Worm (Caenorhabditis elegans): ENCODE results near the gene mca-3.

The mca-3 gene

DNA sequence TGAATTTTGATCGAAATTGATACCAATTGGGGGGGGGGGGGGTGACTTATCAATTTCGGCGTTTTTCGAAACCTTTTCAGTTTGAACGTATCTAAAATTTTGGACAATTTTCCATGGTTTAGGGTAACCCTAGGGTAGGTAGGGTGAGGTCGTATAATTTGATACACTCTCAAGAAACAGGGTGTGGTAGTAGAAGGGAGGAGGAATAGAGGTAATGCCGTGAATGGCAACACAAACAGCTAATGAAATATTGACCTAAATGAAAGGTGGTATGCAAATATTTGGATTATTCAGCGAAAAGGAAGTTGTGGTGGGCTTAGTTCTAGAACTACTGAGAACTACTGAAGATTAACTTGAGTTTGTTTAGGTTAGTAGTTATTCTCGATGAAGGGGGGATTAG, 40.0 kb downstream of the mca-3 start:
- TF ChIP-seq pha-4 (tag; optimal IDR thresholded peaks at IDR 0.05) (no peak), nhr-12 (tag; optimal IDR thresholded peaks at IDR 0.05) (no peak), unc-120 (tag; optimal IDR thresholded peaks at IDR 0.05; ENCODE audit: poor library complexity, severe bottlenecking) (no peak), unc-39 (tag; optimal IDR thresholded peaks at IDR 0.05) (no peak), ceh-39 (tag; optimal IDR thresholded peaks at IDR 0.05) (no peak), lin-13 (tag; optimal IDR thresholded peaks at IDR 0.05) (no peak), ceh-83 (GFP tag; optimal IDR thresholded peaks at IDR 0.05) (no peak)

ce11 chrIV:3091112-3091511, 41.8 kb downstream of the mca-3 start:
- peak; percentile 45 for TF ChIP-seq ces-1 (GFP tag; optimal IDR thresholded peaks at IDR 0.05)
- TF ChIP-seq M03D4.4 (tag; optimal IDR thresholded peaks at IDR 0.05), result no peak
- no peak for TF ChIP-seq lin-32 (GFP tag; optimal IDR thresholded peaks at IDR 0.05)
- no peak for TF ChIP-seq nhr-28 (tag; optimal IDR thresholded peaks at IDR 0.05)
- TF ChIP-seq nhr-12 (tag; optimal IDR thresholded peaks at IDR 0.05), result no peak
- no peak for TF ChIP-seq mls-2 (tag; optimal IDR thresholded peaks at IDR 0.05)

ce11 chrIV:3089611-3090010, 43.3 kb downstream of the mca-3 start:
- TF ChIP-seq nhr-2 (tag; optimal IDR thresholded peaks at IDR 0.05) (no peak), cnd-1 (tag; optimal IDR thresholded peaks at IDR 0.05) (no peak), unc-39 (tag; optimal IDR thresholded peaks at IDR 0.05) (no peak), unc-62 (GFP tag; optimal IDR thresholded peaks at IDR 0.05) (no peak), ham-2 (GFP tag; optimal IDR thresholded peaks at IDR 0.05) (no peak), mab-5 (tag; optimal IDR thresholded peaks at IDR 0.05) (no peak), pha-4 (tag; optimal IDR thresholded peaks at IDR 0.05) (no peak), ceh-43 (GFP tag; optimal IDR thresholded peaks at IDR 0.05) (no peak), nhr-237 (tag; optimal IDR thresholded peaks at IDR 0.05) (no peak), bed-3 (GFP tag; optimal IDR thresholded peaks at IDR 0.05) (no peak), hlh-1 (tag; optimal IDR thresholded peaks at IDR 0.05) (no peak), tbx-8 (GFP tag; optimal IDR thresholded peaks at IDR 0.05) (no peak), ces-1 (GFP tag; optimal IDR thresholded peaks at IDR 0.05) (no peak), nhr-76 (tag; optimal IDR thresholded peaks at IDR 0.05) (no peak), nhr-12 (tag; optimal IDR thresholded peaks at IDR 0.05) (no peak), mep-1 (tag; optimal IDR thresholded peaks at IDR 0.05) (no peak), M03D4.4 (tag; optimal IDR thresholded peaks at IDR 0.05) (no peak), ceh-39 (tag; optimal IDR thresholded peaks at IDR 0.05) (no peak), zip-8 (tag; optimal IDR thresholded peaks at IDR 0.05) (no peak), elt-1 (tag; optimal IDR thresholded peaks at IDR 0.05; ENCODE audit: borderline replicate concordance, insufficient read depth) (no peak)

ce11 chrIV:3086825-3087224, 46.1 kb downstream of the mca-3 start, which contains the start of gene Y67D8C.9:
Gene Y67D8C.9 (minus strand): TSS chrIV:3086925.
- no peak for TF ChIP-seq mls-2 (tag; optimal IDR thresholded peaks at IDR 0.05)
- TF ChIP-seq ztf-11 (tag; optimal IDR thresholded peaks at IDR 0.05), result no peak
- no peak for TF ChIP-seq lsy-2 (tag; optimal IDR thresholded peaks at IDR 0.05)
- no peak for TF ChIP-seq ceh-43 (GFP tag; optimal IDR thresholded peaks at IDR 0.05)
- TF ChIP-seq ham-2 (GFP tag; optimal IDR thresholded peaks at IDR 0.05), result no peak
- TF ChIP-seq ceh-39 (tag; optimal IDR thresholded peaks at IDR 0.05), result no peak

ce11 chrIV:3076802-3077201, 56.1 kb downstream of the mca-3 start:
- TF ChIP-seq nhr-2 (tag; optimal IDR thresholded peaks at IDR 0.05), result no peak
- no peak for TF ChIP-seq ham-2 (GFP tag; optimal IDR thresholded peaks at IDR 0.05)
- TF ChIP-seq mab-5 (tag; optimal IDR thresholded peaks at IDR 0.05), result no peak
- TF ChIP-seq unc-39 (tag; optimal IDR thresholded peaks at IDR 0.05), result no peak
- no peak for TF ChIP-seq unc-62 (GFP tag; optimal IDR thresholded peaks at IDR 0.05)
- TF ChIP-seq bed-3 (GFP tag; optimal IDR thresholded peaks at IDR 0.05), result no peak
- TF ChIP-seq cnd-1 (tag; optimal IDR thresholded peaks at IDR 0.05), result no peak
- TF ChIP-seq zip-8 (tag; optimal IDR thresholded peaks at IDR 0.05), result no peak
- no peak for TF ChIP-seq lin-13 (tag; optimal IDR thresholded peaks at IDR 0.05)
- no peak for TF ChIP-seq mep-1 (tag; optimal IDR thresholded peaks at IDR 0.05)
- no peak for TF ChIP-seq snpc-4 (tag; optimal IDR thresholded peaks at IDR 0.05)
- TF ChIP-seq mls-2 (tag; optimal IDR thresholded peaks at IDR 0.05), result no peak
- TF ChIP-seq ces-1 (GFP tag; optimal IDR thresholded peaks at IDR 0.05), result no peak

DNA sequence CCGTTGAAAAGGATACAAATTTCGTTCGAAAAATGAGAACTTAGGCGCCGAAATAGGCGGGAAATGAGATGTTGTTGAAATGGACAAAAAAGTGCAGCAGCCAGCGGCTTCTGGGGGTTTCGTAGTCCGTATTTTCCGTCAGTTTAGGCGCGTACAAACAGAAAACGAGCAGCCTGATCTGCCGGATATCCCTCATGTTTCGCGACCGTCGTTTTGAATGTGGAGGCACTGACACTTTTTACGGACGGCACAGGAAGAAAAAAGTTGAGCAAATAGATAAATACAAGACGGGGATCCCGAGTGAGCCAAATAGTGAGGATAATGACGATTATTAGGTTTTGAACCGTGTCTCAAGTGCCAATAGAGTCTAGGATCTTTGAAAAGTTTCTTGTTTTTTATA, 56.7 kb downstream of the mca-3 start, which contains the start of gene Y67D8C.22:
Gene Y67D8C.22 (minus strand): TSS at position 101 of the 400 bp plus-strand sequence.
- TF ChIP-seq ceh-83 (GFP tag; optimal IDR thresholded peaks at IDR 0.05) (no peak), nhr-76 (tag; optimal IDR thresholded peaks at IDR 0.05) (no peak), cnd-1 (tag; optimal IDR thresholded peaks at IDR 0.05) (no peak), unc-120 (tag; optimal IDR thresholded peaks at IDR 0.05; ENCODE audit: poor library complexity, severe bottlenecking) (no peak), lin-32 (GFP tag; optimal IDR thresholded peaks at IDR 0.05) (no peak), ces-1 (GFP tag; optimal IDR thresholded peaks at IDR 0.05) (no peak), nhr-2 (tag; optimal IDR thresholded peaks at IDR 0.05) (no peak), nhr-28 (tag; optimal IDR thresholded peaks at IDR 0.05) (no peak), blmp-1 (tag; optimal IDR thresholded peaks at IDR 0.05) (no peak), ztf-11 (tag; optimal IDR thresholded peaks at IDR 0.05) (no peak), sptf-1 (tag; optimal IDR thresholded peaks at IDR 0.05) (no peak), snpc-4 (tag; optimal IDR thresholded peaks at IDR 0.05) (no peak), nhr-12 (tag; optimal IDR thresholded peaks at IDR 0.05) (no peak), hlh-1 (tag; optimal IDR thresholded peaks at IDR 0.05) (no peak), flh-1 (GFP tag; optimal IDR thresholded peaks at IDR 0.05) (no peak), pha-4 (tag; optimal IDR thresholded peaks at IDR 0.05) (no peak), lsy-2 (tag; optimal IDR thresholded peaks at IDR 0.05) (no peak)
